Fruit fly (Drosophila melanogaster) whole organism, adult: ENCODE measurements around the gene CG5646.

Experiments used
- CG11617 ChIP-seq: fragments of 200-800 bp; sonication (Bioruptor generic); optimal IDR thresholded peaks from 2 replicates; lab custom pipeline; 2017; ENCODE audit warnings: mild to moderate bottlenecking, missing biosample characterization, missing genetic modification reagents, missing genetic modification characterization
- CG12768 ChIP-seq: fragments of 200-800 bp; sonication (Bioruptor generic); optimal IDR thresholded peaks from 2 replicates; lab custom pipeline; 2017; ENCODE audit warnings: missing biosample characterization, missing genetic modification characterization, mild to moderate bottlenecking, moderate library complexity, missing genetic modification reagents
- CG14711 ChIP-seq: fragments of 200-800 bp; sonication (Bioruptor generic); optimal IDR thresholded peaks from 2 replicates; lab custom pipeline; 2018; ENCODE audit warnings: missing biosample characterization, mild to moderate bottlenecking, missing genetic modification characterization, moderate library complexity
- CG1620 ChIP-seq: fragments of 200-800 bp; sonication (Bioruptor generic); optimal IDR thresholded peaks from 2 replicates; lab custom pipeline; 2016; ENCODE audit warnings: missing biosample characterization, missing genetic modification characterization
- CG33017 ChIP-seq: fragments of 200-800 bp; sonication (Bioruptor generic); optimal IDR thresholded peaks from 2 replicates; lab custom pipeline; 2018; ENCODE audit warnings: missing biosample characterization, mild to moderate bottlenecking, missing genetic modification characterization, moderate library complexity
- CG5204 ChIP-seq: fragments of 200-800 bp; sonication (Bioruptor generic); optimal IDR thresholded peaks from 2 replicates; lab custom pipeline; 2016; ENCODE audit warnings: missing biosample characterization, missing genetic modification characterization
- CG7045 ChIP-seq: fragments of 200-800 bp; sonication (Bioruptor generic); optimal IDR thresholded peaks from 2 replicates; lab custom pipeline; 2017; ENCODE audit warnings: missing biosample characterization, mild to moderate bottlenecking, missing genetic modification characterization
- CG7101 ChIP-seq: fragments of 200-800 bp; sonication (Bioruptor generic); optimal IDR thresholded peaks from 2 replicates; lab custom pipeline; 2018; ENCODE audit warnings: missing biosample characterization, mild to moderate bottlenecking, missing genetic modification characterization, moderate library complexity
- Clk ChIP-seq: fragments of 200-800 bp; sonication (Bioruptor generic); optimal IDR thresholded peaks from 2 replicates; lab custom pipeline; 2017; ENCODE audit warnings: missing biosample characterization, missing genetic modification characterization
- Crg-1 ChIP-seq: fragments of 200-800 bp; sonication (Bioruptor generic); optimal IDR thresholded peaks from 2 replicates; lab custom pipeline; 2016; ENCODE audit warnings: missing biosample characterization, missing genetic modification characterization
- Hr96 ChIP-seq: fragments of 200-800 bp; sonication (Bioruptor generic); optimal IDR thresholded peaks from 2 replicates; lab custom pipeline; 2016; ENCODE audit warnings: missing biosample characterization, missing genetic modification characterization
- Mnt ChIP-seq: fragments of 200-800 bp; sonication (Bioruptor generic); optimal IDR thresholded peaks from 2 replicates; lab custom pipeline; 2016; ENCODE audit warnings: missing biosample characterization, mild to moderate bottlenecking, missing genetic modification characterization
- bab1 ChIP-seq: fragments of 200-800 bp; sonication (Bioruptor generic); optimal IDR thresholded peaks from 3 replicates; lab custom pipeline; 2019; ENCODE audit warnings: missing biosample characterization, mild to moderate bottlenecking, missing genetic modification characterization, moderate library complexity
- cic ChIP-seq: fragments of 200-800 bp; sonication (Bioruptor generic); optimal IDR thresholded peaks from 2 replicates; lab custom pipeline; 2017; ENCODE audit warnings: missing biosample characterization, mild to moderate bottlenecking, missing genetic modification characterization, moderate library complexity
- cnc ChIP-seq, 2 experiments: fragments of >200 bp; optimal IDR thresholded peaks; 2 replicates each; lab custom pipeline; 2017
- kay ChIP-seq: fragments of 200-800 bp; sonication (Bioruptor generic); peaks from one replicate; lab custom pipeline; 2016; ENCODE audit warnings: missing biosample characterization, missing genetic modification characterization, borderline replicate concordance
- ovo ChIP-seq: fragments of 200-800 bp; sonication (Bioruptor generic); optimal IDR thresholded peaks from 2 replicates; lab custom pipeline; 2016; ENCODE audit warnings: missing biosample characterization, missing genetic modification characterization
- pad ChIP-seq: fragments of 200-800 bp; sonication (Bioruptor generic); optimal IDR thresholded peaks from 3 replicates; lab custom pipeline; 2017; ENCODE audit warnings: missing biosample characterization, missing genetic modification characterization, mild to moderate bottlenecking, moderate library complexity, missing genetic modification reagents
- tj ChIP-seq: fragments of 200-800 bp; sonication (Bioruptor generic); optimal IDR thresholded peaks from 3 replicates; lab custom pipeline; 2017; ENCODE audit warnings: missing biosample characterization, mild to moderate bottlenecking, missing genetic modification characterization, moderate library complexity
- toe ChIP-seq: fragments of 200-800 bp; sonication (Bioruptor generic); optimal IDR thresholded peaks from 2 replicates; lab custom pipeline; 2016; ENCODE audit warnings: missing biosample characterization, missing genetic modification characterization

CG5646 gene

DNA sequence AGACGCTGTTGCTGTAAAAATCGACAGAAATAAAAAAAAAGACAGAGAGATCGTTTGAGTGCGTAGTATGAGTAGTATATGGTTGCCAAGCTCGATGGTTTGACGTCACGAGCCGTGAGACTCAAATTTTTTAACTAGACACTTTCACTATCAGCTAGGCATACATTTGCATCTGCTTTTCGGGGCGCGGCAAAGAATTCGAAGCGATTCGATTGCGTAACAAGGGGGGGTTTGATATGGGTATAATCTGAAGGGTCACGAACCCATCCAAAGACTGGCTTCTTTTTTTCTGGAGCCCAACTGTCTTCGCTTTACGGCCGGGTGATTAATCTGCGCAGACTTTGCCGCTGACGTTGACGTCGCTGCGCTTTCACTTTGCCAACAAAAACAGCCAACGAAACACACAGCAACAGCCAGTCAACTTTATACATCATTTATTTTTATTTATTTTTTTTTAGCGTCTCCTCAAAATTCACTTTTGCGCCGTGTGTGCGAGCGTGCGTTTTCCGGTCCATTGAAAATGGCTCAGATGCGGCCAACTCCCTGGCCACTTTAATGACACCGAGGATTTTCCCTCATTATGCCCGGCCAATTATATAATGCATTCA lies 32.6 kb upstream of the CG5646 start:
- TF ChIP-seq kay (no peak), bab1 (GFP tag; lab: Kevin White, UChicago) (no peak), ovo (GFP tag; lab: Kevin White, UChicago) (no peak), toe (GFP tag; lab: Kevin White, UChicago) (no peak)

DNA sequence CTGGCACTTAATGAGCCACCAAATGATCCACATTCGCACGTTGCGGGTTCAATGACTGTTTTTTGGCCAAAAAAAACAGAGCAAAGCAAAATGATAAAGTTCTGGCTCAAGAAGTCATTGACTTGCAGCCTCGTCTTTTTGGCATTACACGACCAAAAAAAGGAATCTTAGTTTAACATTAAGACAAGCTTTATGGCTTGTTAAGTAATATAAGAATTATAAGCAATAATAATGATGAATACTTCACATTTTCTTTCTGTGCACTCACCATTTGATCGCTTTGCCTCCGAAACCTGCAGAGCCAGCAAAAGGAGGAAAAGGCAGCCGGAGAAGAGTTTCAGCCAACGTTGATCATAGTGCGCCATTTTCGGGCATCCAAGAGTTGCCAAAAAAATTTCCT lies 32.1 kb upstream of the CG5646 start:
- TF ChIP-seq CG7045 (GFP tag; lab: Kevin White, UChicago) = no peak
- TF ChIP-seq Crg-1 (GFP tag; lab: Kevin White, UChicago) = no peak

DNA sequence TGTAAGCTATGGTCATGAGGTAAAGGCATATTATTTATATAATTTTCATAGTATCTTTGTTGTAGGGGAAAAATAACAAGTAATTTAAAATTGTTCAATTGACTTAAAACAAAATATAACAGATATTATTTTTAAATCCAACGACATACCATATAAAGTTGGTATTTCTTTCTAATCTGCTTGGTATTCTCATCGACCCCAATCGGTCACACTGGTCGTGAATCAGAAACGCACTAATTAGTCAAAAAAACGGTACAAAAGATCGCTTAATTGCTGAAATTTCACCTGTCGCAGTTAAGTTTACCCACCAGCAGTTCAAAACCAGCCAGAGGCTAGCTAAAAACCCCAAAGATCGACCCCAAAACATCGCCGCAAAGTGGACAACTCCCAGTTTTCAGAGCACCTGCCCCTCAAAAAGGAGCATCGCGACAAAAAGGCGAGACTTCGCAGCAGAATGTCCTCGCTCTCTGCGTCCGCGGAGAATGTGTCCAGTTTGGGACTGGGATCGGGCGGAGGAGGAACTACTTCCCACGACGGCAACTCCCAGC lies 21.6 kb upstream of the CG5646 start, which contains the start of gene pins:
pins (plus strand) TSS at position 207 of the 548 bp plus-strand sequence.
- no peak for TF ChIP-seq Crg-1 (GFP tag; lab: Kevin White, UChicago)
- no peak for TF ChIP-seq CG33017
- no peak for TF ChIP-seq cnc (optimal IDR thresholded peaks at IDR 0.05; lab: Kevin White, UChicago)
- no peak for TF ChIP-seq CG7101 (tag; lab: Kevin White, UChicago)
- TF ChIP-seq CG5204 (GFP tag; lab: Kevin White, UChicago) = no peak
- no peak for TF ChIP-seq cic (GFP tag; lab: Kevin White, UChicago)
- no peak for TF ChIP-seq Mnt (GFP tag; lab: Kevin White, UChicago)
- TF ChIP-seq CG12768 (GFP tag; lab: Kevin White, UChicago) = no peak
- no peak for TF ChIP-seq CG1620
- no peak for TF ChIP-seq tj (GFP tag; lab: Kevin White, UChicago)
- TF ChIP-seq Clk (GFP tag; lab: Kevin White, UChicago) = no peak
- no peak for TF ChIP-seq Hr96
- TF ChIP-seq ovo (GFP tag; lab: Kevin White, UChicago) = no peak
- no peak for TF ChIP-seq pad
- TF ChIP-seq kay = no peak
- no peak for TF ChIP-seq CG11617
- no peak for TF ChIP-seq CG7045 (GFP tag; lab: Kevin White, UChicago)
- no peak for TF ChIP-seq toe (GFP tag; lab: Kevin White, UChicago)
- no peak for TF ChIP-seq bab1 (GFP tag; lab: Kevin White, UChicago)
- TF ChIP-seq CG14711 (tag; lab: Kevin White, UChicago) = no peak

DNA sequence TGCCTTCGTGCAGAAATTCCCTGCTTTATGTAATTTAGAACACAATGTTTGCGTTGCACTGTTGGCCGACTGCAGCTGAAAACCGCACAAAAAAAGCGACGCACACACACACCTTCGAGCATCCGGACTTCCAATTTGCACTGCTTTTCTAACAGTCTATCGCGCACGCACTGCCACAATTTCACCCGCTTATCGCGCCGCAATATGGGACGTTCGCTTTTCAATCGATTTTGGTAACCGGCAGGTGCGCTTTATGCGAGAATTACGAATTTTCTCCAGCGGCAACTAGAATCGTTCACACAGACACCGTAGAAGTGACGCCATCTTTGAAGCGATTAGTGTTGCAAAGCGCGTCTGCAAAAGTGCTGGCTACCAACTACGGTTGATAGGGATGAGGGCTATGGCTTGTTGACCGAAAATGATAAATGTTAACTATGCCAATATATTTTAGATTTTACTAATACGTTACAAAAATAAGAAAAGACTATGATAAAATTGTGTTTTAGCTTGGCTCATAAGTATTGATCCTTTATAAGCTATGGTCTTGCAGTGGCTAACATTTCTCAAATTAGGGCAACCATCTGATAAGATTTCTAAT lies 20.9 kb upstream of the CG5646 start, which contains the start of gene wdb:
wdb (minus strand) TSS at position 352 of the 598 bp plus-strand sequence.
- TF ChIP-seq bab1 (GFP tag; lab: Kevin White, UChicago) (no peak), Mnt (GFP tag; lab: Kevin White, UChicago) (peak; percentile 64), cic (GFP tag; lab: Kevin White, UChicago) (no peak), CG5204 (GFP tag; lab: Kevin White, UChicago) (peak; percentile 68), CG12768 (GFP tag; lab: Kevin White, UChicago) (peak; percentile 75), Clk (GFP tag; lab: Kevin White, UChicago) (peak; percentile 59), ovo (GFP tag; lab: Kevin White, UChicago) (no peak), kay (no peak), CG11617 (peak; percentile 53), CG14711 (tag; lab: Kevin White, UChicago) (peak; percentile 28), CG7101 (tag; lab: Kevin White, UChicago) (peak; percentile 72), Hr96 (peak; percentile 49), Crg-1 (GFP tag; lab: Kevin White, UChicago) (peak; percentile 62), tj (GFP tag; lab: Kevin White, UChicago) (peak; percentile 18), pad (peak; percentile 54), CG7045 (GFP tag; lab: Kevin White, UChicago) (peak; percentile 56), CG33017 (peak; percentile 23), toe (GFP tag; lab: Kevin White, UChicago) (peak; percentile 81), cnc (optimal IDR thresholded peaks at IDR 0.05; lab: Kevin White, UChicago) (no peak), CG1620 (peak; percentile 91)

DNA sequence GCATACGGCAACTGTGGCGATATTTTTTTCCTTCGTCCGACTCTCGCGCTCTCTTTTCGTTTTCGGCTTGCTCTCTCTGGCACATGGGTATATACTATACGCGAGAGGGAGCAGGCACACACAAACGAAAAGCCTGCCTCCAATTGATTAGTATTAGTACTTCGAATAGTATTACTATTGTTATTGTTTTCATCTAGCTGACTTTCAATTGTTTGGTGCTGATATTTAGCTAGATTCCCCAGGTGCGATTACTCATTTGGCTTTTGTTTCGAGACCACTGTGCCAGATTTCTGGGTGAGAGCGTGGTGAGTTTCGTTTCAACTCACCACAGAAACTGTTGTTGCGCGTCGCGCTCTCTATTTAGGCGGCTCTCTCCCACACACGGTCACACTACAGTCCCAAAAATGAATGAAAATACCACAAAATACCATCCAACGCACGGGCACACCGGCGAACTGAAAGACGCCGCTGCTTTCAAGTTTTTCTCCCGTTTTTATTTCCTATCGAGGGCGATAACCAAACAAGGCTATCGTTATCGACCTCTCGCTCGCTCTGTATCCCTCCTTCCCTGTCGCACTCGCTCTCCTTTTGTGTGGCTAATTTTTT lies 20.2 kb upstream of the CG5646 start:
- TF ChIP-seq cnc (optimal IDR thresholded peaks at IDR 0.05; lab: Kevin White, UChicago) = no peak
- peak; percentile 3 for TF ChIP-seq ovo (GFP tag; lab: Kevin White, UChicago)
- TF ChIP-seq CG33017 = peak; percentile 89
- TF ChIP-seq CG1620 = peak; percentile 18
- TF ChIP-seq cic (GFP tag; lab: Kevin White, UChicago) = peak; percentile 97
- TF ChIP-seq bab1 (GFP tag; lab: Kevin White, UChicago) = peak; percentile 31
- peak; percentile 41 for TF ChIP-seq CG5204 (GFP tag; lab: Kevin White, UChicago)
- peak; percentile 84 for TF ChIP-seq Mnt (GFP tag; lab: Kevin White, UChicago)
- TF ChIP-seq CG14711 (tag; lab: Kevin White, UChicago) = peak; percentile 61
- peak; percentile 32 for TF ChIP-seq tj (GFP tag; lab: Kevin White, UChicago)
- peak; percentile 66 for TF ChIP-seq Hr96
- TF ChIP-seq CG7045 (GFP tag; lab: Kevin White, UChicago) = peak; percentile 59
- no peak for TF ChIP-seq kay
- peak; percentile 79 for TF ChIP-seq CG7101 (tag; lab: Kevin White, UChicago)
- TF ChIP-seq CG11617 = peak; percentile 54
- peak; percentile 34 for TF ChIP-seq toe (GFP tag; lab: Kevin White, UChicago)
- TF ChIP-seq CG12768 (GFP tag; lab: Kevin White, UChicago) = peak; percentile 76
- TF ChIP-seq pad = peak; percentile 35
- TF ChIP-seq Clk (GFP tag; lab: Kevin White, UChicago) = peak; percentile 25
- no peak for TF ChIP-seq Crg-1 (GFP tag; lab: Kevin White, UChicago)
